Worm (Caenorhabditis elegans) whole organism, L2 larva: Measurements from ENCODE around the gene ZK228.1.

Source experiments
- C34F6.9 ChIP-seq: fragments of 150-350 bp; optimal IDR thresholded peaks from 2 replicates; lab custom pipeline; 2014; ENCODE audit warnings: missing biosample characterization, missing genetic modification characterization
- R02D3.7 ChIP-seq: fragments of 150-350 bp; optimal IDR thresholded peaks from 2 replicates; lab custom pipeline; 2014; ENCODE audit warnings: missing biosample characterization, missing genetic modification characterization
- aly-2 ChIP-seq: fragments of 150-350 bp; optimal IDR thresholded peaks from 2 replicates; lab custom pipeline; 2014; ENCODE audit warnings: missing biosample characterization, missing genetic modification characterization
- egl-27 ChIP-seq: sonication (generic microtip); optimal IDR thresholded peaks from 3 replicates; lab custom pipeline; 2017; ENCODE audit warnings: missing biosample characterization, missing genetic modification reagents, missing genetic modification characterization
- elt-1 ChIP-seq: fragments of 150-350 bp; optimal IDR thresholded peaks from 2 replicates; lab custom pipeline; 2014; ENCODE audit warnings: missing biosample characterization, missing genetic modification characterization
- lin-39 ChIP-seq: fragments of 150-350 bp; optimal IDR thresholded peaks from 2 replicates; lab custom pipeline; 2014; ENCODE audit warnings: missing biosample characterization, missing genetic modification reagents, missing genetic modification characterization
- mab-5 ChIP-seq: fragments of 150-350 bp; optimal IDR thresholded peaks from 2 replicates; lab custom pipeline; 2014; ENCODE audit warnings: missing biosample characterization, missing genetic modification characterization
- mbf-1 ChIP-seq: sonication (generic microtip); optimal IDR thresholded peaks from 2 replicates; lab custom pipeline; 2017; ENCODE audit warnings: missing biosample characterization, missing genetic modification characterization
- nhr-11 ChIP-seq: fragments of 150-350 bp; optimal IDR thresholded peaks from 2 replicates; lab custom pipeline; 2014; ENCODE audit warnings: missing biosample characterization, missing genetic modification characterization
- sem-4 ChIP-seq: fragments of 150-350 bp; optimal IDR thresholded peaks from 2 replicates; lab custom pipeline; 2014; ENCODE audit warnings: missing biosample characterization, missing genetic modification reagents, missing genetic modification characterization
- sma-3 ChIP-seq: sonication (generic microtip); optimal IDR thresholded peaks from 2 replicates; lab custom pipeline; 2016; ENCODE audit warnings: missing genetic modification reagents, missing genetic modification characterization, missing compliant biosample characterization
- unc-62 ChIP-seq: fragments of 150-350 bp; optimal IDR thresholded peaks from 2 replicates; lab custom pipeline; 2014; ENCODE audit warnings: missing biosample characterization, missing genetic modification reagents, missing genetic modification characterization

ce11 chrV:18438081-18438480 is 6.1 kb upstream of the ZK228.1 start, which contains the start of gene ZK262.8:
- TF ChIP-seq nhr-11 (tag; lab: Kevin White, UChicago) (no peak), aly-2 (tag; lab: Kevin White, UChicago) (no peak), C34F6.9 (tag; lab: Kevin White, UChicago) (no peak), elt-1 (tag; lab: Kevin White, UChicago) (no peak), egl-27 (tag; lab: Kevin White, UChicago) (no peak), unc-62 (no peak), sem-4 (tag; lab: Kevin White, UChicago) (no peak), mab-5 (no peak), mbf-1 (tag; lab: Kevin White, UChicago) (no peak), R02D3.7 (tag; lab: Kevin White, UChicago) (no peak), sma-3 (GFP tag; lab: Kevin White, UChicago) (no peak), lin-39 (tag; lab: Kevin White, UChicago) (no peak)
